Fruit fly (Drosophila melanogaster): ENCODE results near the gene CG46280.
A peak's percentile ranks its signal among the peaks of the same experiment; 100 is the strongest.

CG46280 gene

dm6 chr3R:12985828-12986530, 44.5 kb downstream of the CG46280 start, which contains the start of gene CG31342 (continued):
- TF ChIP-seq Opbp (GFP tag; IDR thresholded peaks at IDR 0.05; ENCODE audit: partially characterized antibody) (peak; percentile 58; the same call in 2 of the 3 replicates), amos (GFP tag; IDR thresholded peaks at IDR 0.05; ENCODE audit: partially characterized antibody) (peak; percentile 75; the same call in 1 of the 2 replicates), z (GFP tag; IDR thresholded peaks at IDR 0.05) (no peak), Sry-δ (GFP tag; optimal IDR thresholded peaks at IDR 0.05) (peak; percentile 57), CG42726 (GFP tag; IDR thresholded peaks at IDR 0.05; ENCODE audit: partially characterized antibody) (no peak), row (GFP tag; IDR thresholded peaks at IDR 0.05) (peak; percentile 77), psq (GFP tag; optimal IDR thresholded peaks at IDR 0.05) (no peak), CG4820 (GFP tag; optimal IDR thresholded peaks at IDR 0.05) (no peak), sens (GFP tag) (peak; percentile 94), CG14050 (GFP tag; IDR thresholded peaks at IDR 0.05) (no peak), CG3726 (GFP tag; IDR thresholded peaks at IDR 0.05) (no peak), CG30403 (GFP tag; optimal IDR thresholded peaks at IDR 0.05) (peak; percentile 47), Xrp1 (GFP tag; IDR thresholded peaks at IDR 0.05) (peak; percentile 55; the same call in 1 of the 2 replicates), tup (GFP tag; optimal IDR thresholded peaks at IDR 0.05) (no peak), CG15514 (GFP tag; optimal IDR thresholded peaks at IDR 0.05) (peak; percentile 52), CG3838 (GFP tag; optimal IDR thresholded peaks at IDR 0.05) (no peak), unc-4 (GFP tag; IDR thresholded peaks at IDR 0.05; ENCODE audit: partially characterized antibody) (peak; percentile 71), CG32532 (GFP tag; IDR thresholded peaks at IDR 0.05) (peak; percentile 48; the same call in 1 of the 2 replicates), trem (tag; optimal IDR thresholded peaks at IDR 0.05) (peak; percentile 51), C15 (GFP tag; IDR thresholded peaks at IDR 0.05) (no peak), NfI (GFP tag; optimal IDR thresholded peaks at IDR 0.05) (peak; percentile 19), CG2712 (tag; optimal IDR thresholded peaks at IDR 0.05) (no peak), ham (GFP tag; IDR thresholded peaks at IDR 0.05) (no peak), dysf (GFP tag; IDR thresholded peaks at IDR 0.05) (no peak), CG6791 (GFP tag; IDR thresholded peaks at IDR 0.05; ENCODE audit: partially characterized antibody) (peak; percentile 59; the same call in 2 of the 3 replicates), emc (GFP tag; optimal IDR thresholded peaks at IDR 0.05) (no peak), CG12071 (GFP tag; optimal IDR thresholded peaks at IDR 0.05) (no peak), btn (GFP tag; optimal IDR thresholded peaks at IDR 0.05) (no peak), CG15011 (GFP tag; optimal IDR thresholded peaks at IDR 0.05) (peak; percentile 0), lilli (GFP tag; optimal IDR thresholded peaks at IDR 0.05) (peak; percentile 46), Drgx (GFP tag; IDR thresholded peaks at IDR 0.05) (0 out of 2 replicates have a peak, but pooled peaks have one; percentile 28), mld (GFP tag; IDR thresholded peaks at IDR 0.05; ENCODE audit: partially characterized antibody) (0 out of 3 replicates have a peak, but pooled peaks have one; percentile 45), dmrt99B (tag; optimal IDR thresholded peaks at IDR 0.05) (no peak), fu2 (GFP tag; optimal IDR thresholded peaks at IDR 0.05) (no peak), twi (tag; optimal IDR thresholded peaks at IDR 0.05) (no peak), CG5245 (GFP tag; optimal IDR thresholded peaks at IDR 0.05) (no peak), stc (GFP tag; IDR thresholded peaks at IDR 0.05) (peak; percentile 20; the same call in 1 of the 2 replicates), D19A (tag; optimal IDR thresholded peaks at IDR 0.05) (no peak), GATAe (GFP tag; conservative IDR thresholded peaks at IDR 0.05) (no peak), klu (GFP tag; IDR thresholded peaks at IDR 0.05) (no peak), pzg (GFP tag; optimal IDR thresholded peaks at IDR 0.05) (peak; percentile 44), Dref (GFP tag; IDR thresholded peaks at IDR 0.05) (peak; percentile 70), Optix (GFP tag; IDR thresholded peaks at IDR 0.05) (no peak), tna (GFP tag; IDR thresholded peaks at IDR 0.05; ENCODE audit: partially characterized antibody) (peak; percentile 29; the same call in 1 of the 2 replicates), CrebB (tag; optimal IDR thresholded peaks at IDR 0.05) (peak; percentile 14), Dek (tag; optimal IDR thresholded peaks at IDR 0.05) (peak; percentile 7), Oli (tag; optimal IDR thresholded peaks at IDR 0.05) (no peak), pnt (GFP tag; optimal IDR thresholded peaks at IDR 0.05) (no peak), salm (tag; optimal IDR thresholded peaks at IDR 0.05) (no peak), NC2α (GFP tag; optimal IDR thresholded peaks at IDR 0.05) (no peak)

All from whole organism, embryonic.